ENCODE assay signal across 1 fruit fly cellular context in genomic region chr3R:15319912-15320746, dm6.
TF ChIP-seq lines count a peak whose summit lies in the region.

TSS of gene CG6276 (minus strand) at chr3R:15320069.
TSS of gene CG44040 (plus strand) at chr3R:15320378.

TF ChIP-seq in whole organism, embryonic, 481 proteins besides CTCF, POLR2A, EP300 and RAD21 (continued from another document and continues in another):
- TF ChIP-seq ab (GFP tag; optimal IDR thresholded peaks at IDR 0.05; lab: Kevin White, UChicago) (no peak), zf30C (GFP tag; optimal IDR thresholded peaks at IDR 0.05; lab: Kevin White, UChicago) (no peak), Side (GFP tag; optimal IDR thresholded peaks at IDR 0.05; lab: Kevin White, UChicago) (peak; percentile 6), eyg (GFP tag; optimal IDR thresholded peaks at IDR 0.05; lab: Kevin White, UChicago) (no peak), fd64A (GFP tag; optimal IDR thresholded peaks at IDR 0.05; lab: Kevin White, UChicago) (peak; percentile 39), chm (GFP tag; IDR thresholded peaks at IDR 0.05; lab: Robert Waterston, UW) (no peak), CG4854 (GFP tag; optimal IDR thresholded peaks at IDR 0.05; lab: Kevin White, UChicago) (peak; percentile 25), insv (GFP tag; optimal IDR thresholded peaks at IDR 0.05; lab: Kevin White, UChicago) (peak in 1 of 2 experiments; percentile 3), Chrac-16 (GFP tag; optimal IDR thresholded peaks at IDR 0.05; lab: Kevin White, UChicago) (no peak), esg (GFP tag; conservative IDR thresholded peaks at IDR 0.05; lab: Robert Waterston, UW) (peak; percentile 22; the same call in 1 of the 2 replicates), Hey (tag; optimal IDR thresholded peaks at IDR 0.05; lab: Kevin White, UChicago) (no peak), D (optimal IDR thresholded peaks at IDR 0.05; lab: Kevin White, UChicago) (no peak), D (GFP tag; optimal IDR thresholded peaks at IDR 0.05; lab: Kevin White, UChicago) (peak; percentile 12), z (GFP tag; IDR thresholded peaks at IDR 0.05; lab: Robert Waterston, UW) (no peak), CG9876 (GFP tag; optimal IDR thresholded peaks at IDR 0.05; lab: Kevin White, UChicago) (peak; percentile 37), Antp (GFP tag; optimal IDR thresholded peaks at IDR 0.05; lab: Kevin White, UChicago) (peak; percentile 32), Sry-β (GFP tag; optimal IDR thresholded peaks at IDR 0.05; lab: Kevin White, UChicago) (no peak), CG7839 (tag; optimal IDR thresholded peaks at IDR 0.05; lab: Kevin White, UChicago) (peak; percentile 54), Hmr (GFP tag; optimal IDR thresholded peaks at IDR 0.05; lab: Kevin White, UChicago) (peak; percentile 64), luna (GFP tag; optimal IDR thresholded peaks at IDR 0.05; lab: Kevin White, UChicago) (peak; percentile 34), CG11696 (GFP tag; IDR thresholded peaks at IDR 0.05; lab: Robert Waterston, UW) (peak; percentile 11; the same call in 1 of the 2 replicates), D19A (tag; optimal IDR thresholded peaks at IDR 0.05; lab: Kevin White, UChicago) (peak; percentile 22), PHDP (tag; optimal IDR thresholded peaks at IDR 0.05; lab: Kevin White, UChicago) (peak; percentile 27), CG13123 (GFP tag; optimal IDR thresholded peaks at IDR 0.05; lab: Kevin White, UChicago) (no peak), CG11398 (GFP tag; optimal IDR thresholded peaks at IDR 0.05; lab: Kevin White, UChicago) (peak; percentile 31), dimm (GFP tag; IDR thresholded peaks at IDR 0.05; lab: Robert Waterston, UW) (no peak), Ets97D (GFP tag; optimal IDR thresholded peaks at IDR 0.05; lab: Kevin White, UChicago) (peak; percentile 28), NK7.1 (GFP tag; optimal IDR thresholded peaks at IDR 0.05; lab: Kevin White, UChicago) (no peak), Bdp1 (GFP tag; optimal IDR thresholded peaks at IDR 0.05; lab: Kevin White, UChicago) (no peak), Six4 (GFP tag; optimal IDR thresholded peaks at IDR 0.05; lab: Kevin White, UChicago) (no peak), CHES-1-like (GFP tag; optimal IDR thresholded peaks at IDR 0.05; lab: Kevin White, UChicago) (peak; percentile 30), zen (tag; optimal IDR thresholded peaks at IDR 0.05; lab: Kevin White, UChicago) (no peak), CG14965 (GFP tag; optimal IDR thresholded peaks at IDR 0.05; lab: Kevin White, UChicago; ENCODE audit: borderline replicate concordance) (no peak), CG13296 (GFP tag; optimal IDR thresholded peaks at IDR 0.05; lab: Kevin White, UChicago) (peak; percentile 43), tx (GFP tag; optimal IDR thresholded peaks at IDR 0.05; lab: Kevin White, UChicago) (peak; percentile 52), Pdp1 (GFP tag; optimal IDR thresholded peaks at IDR 0.05; lab: Kevin White, UChicago) (peak; percentile 34 to 48), nerfin-2 (GFP tag; IDR thresholded peaks at IDR 0.05; lab: Robert Waterston, UW; ENCODE audit: partially characterized antibody) (no peak), CG9609 (GFP tag; optimal IDR thresholded peaks at IDR 0.05; lab: Kevin White, UChicago) (peak; percentile 32), vnd (GFP tag; IDR thresholded peaks at IDR 0.05; lab: Robert Waterston, UW; ENCODE audit: partially characterized antibody) (no peak), Fer1 (GFP tag; optimal IDR thresholded peaks at IDR 0.05; lab: Kevin White, UChicago) (peak; percentile 55), Bteb2 (GFP tag; optimal IDR thresholded peaks at IDR 0.05; lab: Kevin White, UChicago) (no peak), CG12104 (GFP tag; optimal IDR thresholded peaks at IDR 0.05; lab: Kevin White, UChicago) (peak; percentile 13), CG10543 (GFP tag; optimal IDR thresholded peaks at IDR 0.05; lab: Kevin White, UChicago) (peak; percentile 69), nerfin-1 (tag; optimal IDR thresholded peaks at IDR 0.05; lab: Kevin White, UChicago) (no peak), dan (GFP tag; IDR thresholded peaks at IDR 0.05; lab: Robert Waterston, UW) (no peak), ind (GFP tag; optimal IDR thresholded peaks at IDR 0.05; lab: Kevin White, UChicago) (peak; percentile 29), CG4404 (GFP tag; IDR thresholded peaks at IDR 0.05; lab: Robert Waterston, UW) (peak; percentile 34; the same call in 1 of the 2 replicates), HLH4C (GFP tag; IDR thresholded peaks at IDR 0.05; lab: Robert Waterston, UW; ENCODE audit: partially characterized antibody) (no peak), Opbp (GFP tag; IDR thresholded peaks at IDR 0.05; lab: Robert Waterston, UW; ENCODE audit: partially characterized antibody) (no peak), chinmo (GFP tag; IDR thresholded peaks at IDR 0.05; lab: Robert Waterston, UW; ENCODE audit: partially characterized antibody) (no peak), BEAF-32 (GFP tag; optimal IDR thresholded peaks at IDR 0.05; lab: Kevin White, UChicago) (peak; percentile 24), CG16863 (GFP tag; optimal IDR thresholded peaks at IDR 0.05; lab: Kevin White, UChicago) (peak; percentile 9), zen2 (GFP tag; IDR thresholded peaks at IDR 0.05; lab: Robert Waterston, UW; ENCODE audit: partially characterized antibody) (no peak), h (optimal IDR thresholded peaks at IDR 0.05; lab: Kevin White, UChicago) (no peak), CG16779 (GFP tag; IDR thresholded peaks at IDR 0.05; lab: Robert Waterston, UW) (no peak), CG3995 (GFP tag; optimal IDR thresholded peaks at IDR 0.05; lab: Kevin White, UChicago) (peak; percentile 46), Dek (tag; optimal IDR thresholded peaks at IDR 0.05; lab: Kevin White, UChicago) (peak; percentile 35), gsb-n (tag; optimal IDR thresholded peaks at IDR 0.05; lab: Kevin White, UChicago) (peak; percentile 2), abd-A (tag; optimal IDR thresholded peaks at IDR 0.05; lab: Kevin White, UChicago) (no peak), odd (GFP tag; optimal IDR thresholded peaks at IDR 0.05; lab: Kevin White, UChicago) (no peak), CG9215 (GFP tag; IDR thresholded peaks at IDR 0.05; lab: Robert Waterston, UW) (peak; percentile 46; the same call in 1 of the 2 replicates), zfh2 (GFP tag; optimal IDR thresholded peaks at IDR 0.05; lab: Kevin White, UChicago) (peak; percentile 55), tin (GFP tag; optimal IDR thresholded peaks at IDR 0.05; lab: Kevin White, UChicago) (no peak), CG8388 (GFP tag; optimal IDR thresholded peaks at IDR 0.05; lab: Kevin White, UChicago) (peak; percentile 32), mirr (GFP tag; optimal IDR thresholded peaks at IDR 0.05; lab: Kevin White, UChicago) (no peak), Dbx (GFP tag; IDR thresholded peaks at IDR 0.05; lab: Robert Waterston, UW) (peak; percentile 40; the same call in 1 of the 3 replicates), CG10565 (GFP tag; optimal IDR thresholded peaks at IDR 0.05; lab: Kevin White, UChicago) (no peak), CG7357 (GFP tag; IDR thresholded peaks at IDR 0.05; lab: Robert Waterston, UW) (no peak), Med (GFP tag; lab: Kevin White, UChicago) (peak; percentile 94), ac (GFP tag; optimal IDR thresholded peaks at IDR 0.05; lab: Kevin White, UChicago) (no peak), croc (GFP tag; conservative IDR thresholded peaks at IDR 0.05; lab: Robert Waterston, UW) (no peak), Mrtf (GFP tag; IDR thresholded peaks at IDR 0.05; lab: Robert Waterston, UW) (peak; percentile 39; the same call in 1 of the 3 replicates), Hr78 (GFP tag; optimal IDR thresholded peaks at IDR 0.05; lab: Kevin White, UChicago) (no peak), CG5953 (GFP tag; IDR thresholded peaks at IDR 0.05; lab: Robert Waterston, UW) (no peak), ems (GFP tag; optimal IDR thresholded peaks at IDR 0.05; lab: Kevin White, UChicago) (peak; percentile 38), knrl (GFP tag; IDR thresholded peaks at IDR 0.05; lab: Robert Waterston, UW; ENCODE audit: partially characterized antibody) (no peak), bab2 (GFP tag; optimal IDR thresholded peaks at IDR 0.05; lab: Kevin White, UChicago) (peak; percentile 24), Atf3 (GFP tag; optimal IDR thresholded peaks at IDR 0.05; lab: Kevin White, UChicago) (no peak), Hr39 (optimal IDR thresholded peaks at IDR 0.05; lab: Kevin White, UChicago) (no peak), Sox102F (GFP tag; optimal IDR thresholded peaks at IDR 0.05; lab: Kevin White, UChicago) (peak; percentile 35), Jarid2 (GFP tag; optimal IDR thresholded peaks at IDR 0.05; lab: Kevin White, UChicago) (no peak), br (optimal IDR thresholded peaks at IDR 0.05; lab: Kevin White, UChicago) (no peak), ssp (GFP tag; IDR thresholded peaks at IDR 0.05; lab: Robert Waterston, UW) (no peak), cg (GFP tag; optimal IDR thresholded peaks at IDR 0.05; lab: Kevin White, UChicago) (no peak), scrt (GFP tag; optimal IDR thresholded peaks at IDR 0.05; lab: Kevin White, UChicago) (no peak), sna (GFP tag; IDR thresholded peaks at IDR 0.05; lab: Robert Waterston, UW; ENCODE audit: partially characterized antibody) (no peak), Oli (tag; optimal IDR thresholded peaks at IDR 0.05; lab: Kevin White, UChicago) (peak; percentile 33), CoRest (tag; optimal IDR thresholded peaks at IDR 0.05; lab: Kevin White, UChicago) (peak; percentile 51), mam (GFP tag; optimal IDR thresholded peaks at IDR 0.05; lab: Kevin White, UChicago) (peak; percentile 26), CG10462 (GFP tag; optimal IDR thresholded peaks at IDR 0.05; lab: Kevin White, UChicago) (peak; percentile 22), ash1 (GFP tag; optimal IDR thresholded peaks at IDR 0.05; lab: Kevin White, UChicago) (no peak), Doc2 (GFP tag; IDR thresholded peaks at IDR 0.05; lab: Robert Waterston, UW) (no peak), CG43689 (GFP tag; IDR thresholded peaks at IDR 0.05; lab: Robert Waterston, UW) (peak; percentile 43; the same call in 1 of the 2 replicates), CG9727 (GFP tag; optimal IDR thresholded peaks at IDR 0.05; lab: Kevin White, UChicago) (peak; percentile 51), lab (GFP tag; optimal IDR thresholded peaks at IDR 0.05; lab: Kevin White, UChicago) (peak; percentile 76), so (GFP tag; IDR thresholded peaks at IDR 0.05; lab: Robert Waterston, UW) (no peak), CG7271 (tag; optimal IDR thresholded peaks at IDR 0.05; lab: Kevin White, UChicago) (no peak), wdn (GFP tag; IDR thresholded peaks at IDR 0.05; lab: Robert Waterston, UW) (no peak), jing (GFP tag; optimal IDR thresholded peaks at IDR 0.05; lab: Kevin White, UChicago) (no peak), Max (GFP tag; optimal IDR thresholded peaks at IDR 0.05; lab: Kevin White, UChicago) (peak; percentile 11), danr (GFP tag; IDR thresholded peaks at IDR 0.05; lab: Robert Waterston, UW) (no peak), lilli (GFP tag; optimal IDR thresholded peaks at IDR 0.05; lab: Kevin White, UChicago) (peak; percentile 64), NC2α (GFP tag; optimal IDR thresholded peaks at IDR 0.05; lab: Kevin White, UChicago) (no peak), CG10274 (GFP tag; optimal IDR thresholded peaks at IDR 0.05; lab: Kevin White, UChicago) (peak; percentile 47), CG11093 (GFP tag; IDR thresholded peaks at IDR 0.05; lab: Robert Waterston, UW) (no peak), trem (tag; optimal IDR thresholded peaks at IDR 0.05; lab: Kevin White, UChicago) (peak; percentile 27), psq (GFP tag; optimal IDR thresholded peaks at IDR 0.05; lab: Kevin White, UChicago) (no peak), Stat92E (GFP tag; optimal IDR thresholded peaks at IDR 0.05; lab: Kevin White, UChicago) (no peak), CG30403 (GFP tag; optimal IDR thresholded peaks at IDR 0.05; lab: Kevin White, UChicago) (peak; percentile 70), Usf (GFP tag; optimal IDR thresholded peaks at IDR 0.05; lab: Kevin White, UChicago) (peak; percentile 11), hb (GFP tag; IDR thresholded peaks at IDR 0.05; lab: Robert Waterston, UW; ENCODE audit: partially characterized antibody) (no peak), Adf1 (GFP tag; IDR thresholded peaks at IDR 0.05; lab: Robert Waterston, UW) (0 out of 2 replicates have a peak, but pooled peaks have one; percentile 23), CG4730 (GFP tag; IDR thresholded peaks at IDR 0.05; lab: Robert Waterston, UW) (no peak), Dll (GFP tag; IDR thresholded peaks at IDR 0.05; lab: Robert Waterston, UW; ENCODE audit: partially characterized antibody) (no peak), gem (tag; optimal IDR thresholded peaks at IDR 0.05; lab: Kevin White, UChicago) (peak; percentile 64), nau (GFP tag; optimal IDR thresholded peaks at IDR 0.05; lab: Kevin White, UChicago) (no peak), CG12391 (tag; optimal IDR thresholded peaks at IDR 0.05; lab: Kevin White, UChicago) (peak; percentile 49), CG15269 (tag; optimal IDR thresholded peaks at IDR 0.05; lab: Kevin White, UChicago) (peak; percentile 35), pan (optimal IDR thresholded peaks at IDR 0.05; lab: Kevin White, UChicago) (no peak), pan (GFP tag; optimal IDR thresholded peaks at IDR 0.05 in 1 of 2, IDR thresholded peaks at IDR 0.05 in 1 of 2) (peak in 1 of 2 experiments; percentile 49), CG4424 (GFP tag; optimal IDR thresholded peaks at IDR 0.05; lab: Kevin White, UChicago) (peak; percentile 40), Sry-δ (GFP tag; optimal IDR thresholded peaks at IDR 0.05; lab: Kevin White, UChicago) (peak; percentile 15), Sox100B (GFP tag; optimal IDR thresholded peaks at IDR 0.05; lab: Kevin White, UChicago) (no peak), da (GFP tag; optimal IDR thresholded peaks at IDR 0.05; lab: Kevin White, UChicago) (no peak), Fer2 (tag; optimal IDR thresholded peaks at IDR 0.05; lab: Kevin White, UChicago) (peak; percentile 24), E2f2 (GFP tag; IDR thresholded peaks at IDR 0.05; lab: Robert Waterston, UW) (no peak), CG8089 (GFP tag; optimal IDR thresholded peaks at IDR 0.05; lab: Kevin White, UChicago) (peak; percentile 6), pnt (GFP tag; optimal IDR thresholded peaks at IDR 0.05; lab: Kevin White, UChicago) (no peak), Xrp1 (GFP tag; IDR thresholded peaks at IDR 0.05; lab: Robert Waterston, UW) (peak; percentile 52; the same call in 1 of the 2 replicates), stwl (tag; optimal IDR thresholded peaks at IDR 0.05; lab: Kevin White, UChicago) (peak; percentile 40), CG8924 (tag; optimal IDR thresholded peaks at IDR 0.05; lab: Kevin White, UChicago) (peak; percentile 41), Hand (GFP tag; optimal IDR thresholded peaks at IDR 0.05; lab: Kevin White, UChicago) (peak; percentile 57), Elba2 (GFP tag; optimal IDR thresholded peaks at IDR 0.05; lab: Kevin White, UChicago) (no peak)
